Fruit fly (Drosophila melanogaster): ENCODE data around the gene Rpn1.

Rpn1 gene

DNA sequence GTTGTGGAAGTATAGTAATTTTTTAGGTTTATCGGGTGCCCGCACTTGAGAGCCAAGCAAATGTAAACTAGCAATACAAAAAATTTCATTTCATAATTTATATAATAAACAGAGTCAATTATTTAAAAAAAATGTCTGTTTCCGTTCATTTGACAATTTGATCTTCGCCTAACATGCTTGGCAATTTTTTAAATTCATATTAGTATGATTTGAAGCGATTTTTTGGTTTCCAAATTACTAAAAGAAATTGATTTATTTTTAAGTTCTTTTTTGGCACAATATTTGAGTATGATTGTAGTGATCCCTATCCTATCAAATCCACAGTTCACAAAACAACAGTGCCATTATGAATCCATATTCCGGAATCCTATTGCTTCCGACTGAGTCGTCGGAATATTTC is 37.0 kb downstream of the Rpn1 start, which contains the start of gene CG34258:
CG34258 (minus strand) TSS at position 101 of the 400 bp plus-strand sequence.
- no peak for TF ChIP-seq CG13204 (GFP tag; optimal IDR thresholded peaks at IDR 0.05)
- no peak for TF ChIP-seq CG17806 (tag; optimal IDR thresholded peaks at IDR 0.05)
- TF ChIP-seq CG8159 (tag; optimal IDR thresholded peaks at IDR 0.05), result no peak
- TF ChIP-seq EcR (GFP tag; optimal IDR thresholded peaks at IDR 0.05), result no peak
- no peak for TF ChIP-seq CG32121 (GFP tag; IDR thresholded peaks at IDR 0.05)
- no peak for TF ChIP-seq CG8301 (tag; optimal IDR thresholded peaks at IDR 0.05)
- TF ChIP-seq Snoo (tag; optimal IDR thresholded peaks at IDR 0.05), result no peak
- no peak for TF ChIP-seq CG12605 (GFP tag; IDR thresholded peaks at IDR 0.05)
- no peak for TF ChIP-seq Ets98B (GFP tag; IDR thresholded peaks at IDR 0.05)
- no peak for TF ChIP-seq CG10348 (GFP tag; IDR thresholded peaks at IDR 0.05)
- TF ChIP-seq D1 (tag; optimal IDR thresholded peaks at IDR 0.05), result no peak
- no peak for TF ChIP-seq CG34367 (tag; optimal IDR thresholded peaks at IDR 0.05)
- TF ChIP-seq CG4496 (GFP tag; IDR thresholded peaks at IDR 0.05), result no peak
- no peak for TF ChIP-seq Pif1A (GFP tag; optimal IDR thresholded peaks at IDR 0.05)
- no peak for TF ChIP-seq CG15710 (tag; optimal IDR thresholded peaks at IDR 0.05)
- TF ChIP-seq gl (tag; optimal IDR thresholded peaks at IDR 0.05), result no peak

DNA sequence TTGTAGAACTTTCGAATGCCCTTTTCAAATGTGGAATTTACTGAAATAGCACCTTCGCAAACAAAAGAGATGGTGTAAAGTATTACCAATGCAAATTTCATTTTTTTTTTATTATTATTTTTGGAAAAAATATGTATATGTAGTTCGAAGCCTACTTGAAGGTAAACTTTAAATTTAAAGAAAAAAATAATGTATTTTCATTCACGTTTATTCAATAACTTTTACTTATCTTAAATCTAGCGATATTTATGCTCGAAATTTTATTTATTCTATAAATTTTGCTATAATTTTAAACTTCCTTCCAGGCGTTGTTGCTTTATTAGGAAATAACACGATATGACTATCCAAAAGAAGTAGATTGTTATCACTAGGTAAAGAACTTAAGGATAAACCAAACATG is 37.8 kb downstream of the Rpn1 start, which contains the start of gene CG33710:
CG33710 (minus strand) TSS at position 101 of the 400 bp plus-strand sequence.
- TF ChIP-seq Pif1B (GFP tag; optimal IDR thresholded peaks at IDR 0.05), result no peak
- no peak for TF ChIP-seq fd96Ca (GFP tag; IDR thresholded peaks at IDR 0.05)
- TF ChIP-seq CG9948 (tag; optimal IDR thresholded peaks at IDR 0.05), result no peak
- no peak for TF ChIP-seq gl (tag; optimal IDR thresholded peaks at IDR 0.05)
- no peak for TF ChIP-seq CG8301 (tag; optimal IDR thresholded peaks at IDR 0.05)
- no peak for TF ChIP-seq CG8159 (tag; optimal IDR thresholded peaks at IDR 0.05)
- no peak for TF ChIP-seq CG32121 (GFP tag; IDR thresholded peaks at IDR 0.05)
- no peak for TF ChIP-seq CG34367 (tag; optimal IDR thresholded peaks at IDR 0.05)
- no peak for TF ChIP-seq CG10348 (GFP tag; IDR thresholded peaks at IDR 0.05)
- TF ChIP-seq CG4496 (GFP tag; IDR thresholded peaks at IDR 0.05), result no peak
- no peak for TF ChIP-seq Ets98B (GFP tag; IDR thresholded peaks at IDR 0.05)

DNA sequence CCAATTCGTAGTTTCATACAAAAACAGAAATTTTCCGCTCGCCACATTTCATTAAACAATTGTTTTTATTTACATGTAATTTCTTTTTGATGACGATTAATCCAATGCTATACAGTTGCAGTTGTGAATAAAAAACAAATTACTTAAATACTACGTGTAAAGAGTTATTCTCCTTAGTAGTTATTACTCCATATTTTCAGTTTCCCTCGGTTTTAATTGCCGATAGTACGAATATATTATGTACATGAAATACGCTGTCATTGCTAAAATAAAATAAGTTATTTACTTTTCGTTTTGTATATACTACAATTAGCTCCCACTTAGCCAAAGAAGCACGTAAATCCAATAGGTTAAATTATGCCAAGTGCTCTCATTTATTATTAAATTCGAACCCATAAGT is 38.8 kb downstream of the Rpn1 start, which contains the start of gene CG42655:
CG42655 (minus strand) TSS at position 101 of the 400 bp plus-strand sequence.
- TF ChIP-seq Pif1B (GFP tag; optimal IDR thresholded peaks at IDR 0.05), result no peak
- no peak for TF ChIP-seq CG12605 (GFP tag; IDR thresholded peaks at IDR 0.05)
- no peak for TF ChIP-seq CG34367 (tag; optimal IDR thresholded peaks at IDR 0.05)
- no peak for TF ChIP-seq Pif1A (GFP tag; optimal IDR thresholded peaks at IDR 0.05)
- no peak for TF ChIP-seq CG4496 (GFP tag; IDR thresholded peaks at IDR 0.05)
- TF ChIP-seq rn (GFP tag; IDR thresholded peaks at IDR 0.05), result no peak
- TF ChIP-seq CG13204 (GFP tag; optimal IDR thresholded peaks at IDR 0.05), result no peak
- TF ChIP-seq CG17806 (tag; optimal IDR thresholded peaks at IDR 0.05), result no peak
- TF ChIP-seq Snoo (tag; optimal IDR thresholded peaks at IDR 0.05), result no peak
- TF ChIP-seq CG10348 (GFP tag; IDR thresholded peaks at IDR 0.05), result no peak
- no peak for TF ChIP-seq fd96Ca (GFP tag; IDR thresholded peaks at IDR 0.05)
- no peak for TF ChIP-seq CG8159 (tag; optimal IDR thresholded peaks at IDR 0.05)
- no peak for TF ChIP-seq EcR (GFP tag; optimal IDR thresholded peaks at IDR 0.05)
- no peak for TF ChIP-seq CG9948 (tag; optimal IDR thresholded peaks at IDR 0.05)
- TF ChIP-seq D1 (tag; optimal IDR thresholded peaks at IDR 0.05), result no peak
- no peak for TF ChIP-seq CG8301 (tag; optimal IDR thresholded peaks at IDR 0.05)
- no peak for TF ChIP-seq CG14655 (GFP tag; optimal IDR thresholded peaks at IDR 0.05)
- no peak for TF ChIP-seq CG32121 (GFP tag; IDR thresholded peaks at IDR 0.05)
- TF ChIP-seq Ets98B (GFP tag; IDR thresholded peaks at IDR 0.05), result no peak
- no peak for TF ChIP-seq CG15710 (tag; optimal IDR thresholded peaks at IDR 0.05)

DNA sequence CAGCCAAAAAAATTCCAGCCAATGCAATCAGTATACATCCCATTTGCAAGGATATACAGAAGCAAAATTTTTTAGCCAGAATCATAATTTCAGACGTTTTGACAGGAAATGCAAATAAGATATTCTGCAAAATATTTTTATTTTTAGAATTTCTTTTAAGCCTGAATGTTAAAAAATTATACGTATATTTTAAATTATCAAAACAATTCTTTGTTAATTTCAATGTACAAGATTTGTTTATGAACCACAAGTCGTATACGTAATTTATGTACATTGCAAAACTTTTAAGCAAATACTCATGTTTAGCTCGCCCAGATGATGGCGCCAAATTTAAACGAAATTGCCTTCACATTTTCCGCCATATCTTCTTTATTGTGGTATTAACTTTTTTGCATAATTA is 39.6 kb downstream of the Rpn1 start, which contains the start of gene CG42654:
CG42654 (minus strand) TSS at position 101 of the 400 bp plus-strand sequence.
- TF ChIP-seq EcR (GFP tag; optimal IDR thresholded peaks at IDR 0.05) (no peak), CG34367 (tag; optimal IDR thresholded peaks at IDR 0.05) (no peak), Pif1A (GFP tag; optimal IDR thresholded peaks at IDR 0.05) (no peak), CG15710 (tag; optimal IDR thresholded peaks at IDR 0.05) (no peak), Snoo (tag; optimal IDR thresholded peaks at IDR 0.05) (no peak), CG8301 (tag; optimal IDR thresholded peaks at IDR 0.05) (no peak), CG32121 (GFP tag; IDR thresholded peaks at IDR 0.05) (no peak)

DNA sequence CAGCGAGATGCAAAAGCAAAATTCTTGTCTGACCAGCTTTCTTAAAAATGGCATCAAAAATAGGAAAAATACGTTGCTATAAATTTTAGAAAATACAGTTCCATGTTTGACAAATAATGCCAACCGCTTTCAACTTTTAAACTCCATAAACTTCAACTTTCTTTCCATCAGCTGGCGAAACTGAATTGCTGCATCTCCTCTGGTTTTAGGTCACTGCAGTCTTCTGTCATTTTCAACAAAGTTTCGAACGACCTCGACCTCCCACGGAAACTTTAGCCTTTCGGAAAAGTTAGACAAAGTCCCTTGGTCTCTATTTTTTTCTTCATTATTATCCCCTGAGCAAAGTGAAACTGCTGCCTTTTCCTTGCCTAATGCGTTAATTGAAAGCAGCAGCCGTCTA is 40.8 kb downstream of the Rpn1 start, which contains the start of gene CG42263:
CG42263 (minus strand) TSS at position 101 of the 400 bp plus-strand sequence.
- TF ChIP-seq CG32121 (GFP tag; IDR thresholded peaks at IDR 0.05) (no peak), CG17806 (tag; optimal IDR thresholded peaks at IDR 0.05) (no peak), CG4496 (GFP tag; IDR thresholded peaks at IDR 0.05) (no peak), rn (GFP tag; IDR thresholded peaks at IDR 0.05) (no peak), CG8301 (tag; optimal IDR thresholded peaks at IDR 0.05) (no peak), Pif1B (GFP tag; optimal IDR thresholded peaks at IDR 0.05) (no peak), EcR (GFP tag; optimal IDR thresholded peaks at IDR 0.05) (no peak), CG12605 (GFP tag; IDR thresholded peaks at IDR 0.05) (no peak), CG34367 (tag; optimal IDR thresholded peaks at IDR 0.05) (no peak), fd96Ca (GFP tag; IDR thresholded peaks at IDR 0.05) (no peak), Pif1A (GFP tag; optimal IDR thresholded peaks at IDR 0.05) (no peak), Snoo (tag; optimal IDR thresholded peaks at IDR 0.05) (no peak)

DNA sequence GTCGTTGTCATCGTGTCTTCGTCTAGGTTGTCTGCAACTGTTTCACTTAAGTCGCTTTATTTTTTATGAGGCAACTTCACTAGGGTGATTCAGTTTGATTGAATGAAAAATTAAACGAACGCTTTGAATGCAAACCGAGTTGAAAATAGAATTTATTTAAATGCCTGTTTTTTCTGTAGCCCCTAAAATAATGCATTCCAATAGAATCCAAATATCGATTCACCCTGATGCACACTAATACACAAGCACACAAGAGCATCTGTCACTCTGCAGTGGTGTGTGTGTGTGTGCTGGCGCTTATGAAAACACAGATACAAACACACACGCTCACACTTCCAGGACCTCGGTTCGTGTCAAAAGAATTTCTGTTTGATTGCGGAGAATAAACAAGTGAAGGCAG is 47.0 kb downstream of the Rpn1 start:
- TF ChIP-seq CG8159 (tag; optimal IDR thresholded peaks at IDR 0.05) (peak; percentile 51), CG14655 (GFP tag; optimal IDR thresholded peaks at IDR 0.05) (peak; percentile 40), CG15710 (tag; optimal IDR thresholded peaks at IDR 0.05) (peak; percentile 56), Pif1B (GFP tag; optimal IDR thresholded peaks at IDR 0.05) (peak; percentile 26), CG9948 (tag; optimal IDR thresholded peaks at IDR 0.05) (no peak), CG34367 (tag; optimal IDR thresholded peaks at IDR 0.05) (peak; percentile 41), CG12605 (GFP tag; IDR thresholded peaks at IDR 0.05) (peak; percentile 38; the same call in 1 of the 2 replicates), CG32121 (GFP tag; IDR thresholded peaks at IDR 0.05) (no peak), Snoo (tag; optimal IDR thresholded peaks at IDR 0.05) (no peak), CG4496 (GFP tag; IDR thresholded peaks at IDR 0.05) (0 out of 3 replicates have a peak, but pooled peaks have one; percentile 20), CG8301 (tag; optimal IDR thresholded peaks at IDR 0.05) (peak; percentile 39)

Measured in whole organism, pupa.